Fruit fly (Drosophila melanogaster) whole organism, embryonic: Measurements from ENCODE around the gene Ten-m.

Experiments
- Atf3 ChIP-seq: fragments of 200-800 bp; sonication (Bioruptor generic); optimal IDR thresholded peaks from 3 replicates; lab custom pipeline; 2016; ENCODE audit warnings: missing biosample characterization, missing genetic modification characterization
- BEAF-32 ChIP-seq: fragments of 200-800 bp; sonication (Bioruptor generic); optimal IDR thresholded peaks from 3 replicates; lab custom pipeline; 2017; ENCODE audit warnings: missing biosample characterization, missing genetic modification characterization, mild to moderate bottlenecking, moderate library complexity, missing genetic modification reagents
- Bgb ChIP-seq: fragments of 200-800 bp; sonication (Bioruptor generic); IDR thresholded peaks from 2 replicates; pipeline ENCODE4 v1.3.6; 2022; ENCODE audit warnings: missing biosample characterization, missing genetic modification characterization; ENCODE audit not compliant: partially characterized antibody
- CG10209 ChIP-seq: fragments of 200-800 bp; sonication (Bioruptor generic); optimal IDR thresholded peaks from 3 replicates; lab custom pipeline; 2017; ENCODE audit warnings: missing biosample characterization, mild to moderate bottlenecking, missing genetic modification characterization, missing genetic modification reagents
- CG10431 ChIP-seq: fragments of 200-800 bp; sonication (Bioruptor generic); optimal IDR thresholded peaks from 3 replicates; lab custom pipeline; 2018; ENCODE audit warnings: missing biosample characterization, mild to moderate bottlenecking, missing genetic modification characterization
- CG11398 ChIP-seq: fragments of 200-800 bp; sonication (Bioruptor generic); optimal IDR thresholded peaks from 2 replicates; lab custom pipeline; 2016; ENCODE audit warnings: missing biosample characterization, missing genetic modification characterization
- CG13296 ChIP-seq: fragments of 200-800 bp; sonication (Bioruptor generic); optimal IDR thresholded peaks from 3 replicates; lab custom pipeline; 2018; ENCODE audit warnings: missing biosample characterization, mild to moderate bottlenecking, missing genetic modification characterization
- CG16863 ChIP-seq: fragments of 200-800 bp; sonication (Bioruptor generic); optimal IDR thresholded peaks from 3 replicates; lab custom pipeline; 2016; ENCODE audit warnings: missing biosample characterization, missing genetic modification characterization
- CG17359 ChIP-seq: fragments of 200-800 bp; sonication (Bioruptor generic); optimal IDR thresholded peaks from 3 replicates; lab custom pipeline; 2018; ENCODE audit warnings: missing biosample characterization, mild to moderate bottlenecking, missing genetic modification characterization, moderate library complexity
- CG17612 ChIP-seq: fragments of 200-800 bp; sonication (Bioruptor generic); IDR thresholded peaks from 2 replicates; pipeline ENCODE4 v1.3.6; 2022; ENCODE audit warnings: missing biosample characterization, missing genetic modification characterization
- CG31224 ChIP-seq: fragments of 200-800 bp; sonication (Bioruptor generic); IDR thresholded peaks from 2 replicates; pipeline ENCODE4 v1.3.6; 2022; ENCODE audit warnings: missing biosample characterization, missing genetic modification characterization
- CG42726 ChIP-seq: fragments of 200-800 bp; sonication (Bioruptor generic); IDR thresholded peaks from 2 replicates; pipeline ENCODE4 v1.3.6; 2022; ENCODE audit warnings: missing biosample characterization, missing genetic modification characterization; ENCODE audit not compliant: partially characterized antibody
- CG4404 ChIP-seq: fragments of 200-800 bp; sonication (Bioruptor generic); IDR thresholded peaks from 2 replicates; pipeline ENCODE4 v1.3.6; 2022; ENCODE audit warnings: missing biosample characterization, missing genetic modification characterization
- CG6654 ChIP-seq: fragments of 200-800 bp; sonication (Bioruptor generic); optimal IDR thresholded peaks from 2 replicates; lab custom pipeline; 2017; ENCODE audit warnings: missing biosample characterization, mild to moderate bottlenecking, missing genetic modification characterization
- CG8388 ChIP-seq: fragments of 200-800 bp; sonication (Bioruptor generic); optimal IDR thresholded peaks from 2 replicates; lab custom pipeline; 2019; ENCODE audit warnings: missing biosample characterization, mild to moderate bottlenecking, missing genetic modification characterization, moderate library complexity
- CG9437 ChIP-seq: fragments of 200-800 bp; sonication (Bioruptor generic); optimal IDR thresholded peaks from 2 replicates; lab custom pipeline; 2018; ENCODE audit warnings: missing biosample characterization, mild to moderate bottlenecking, missing genetic modification characterization
- CkIIα-i1 ChIP-seq: fragments of 200-800 bp; sonication (Bioruptor generic); IDR thresholded peaks from 2 replicates; pipeline ENCODE4 v1.3.6; 2022; ENCODE audit warnings: missing biosample characterization, missing genetic modification characterization
- D ChIP-seq, 2 experiments: fragments of 200-800 bp in 1 of 2; fragments of >200 bp in 1 of 2; sonication (Bioruptor generic) in 1 of 2; optimal IDR thresholded peaks; 2 replicates in 1 of 2; 3 replicates in 1 of 2; lab custom pipeline; 2017; ENCODE audit warnings: mild to moderate bottlenecking in 1 of 2, missing biosample characterization in 1 of 2, missing genetic modification characterization in 1 of 2, missing genetic modification reagents in 1 of 2
- Dad ChIP-seq: fragments of 200-800 bp; sonication (Bioruptor generic); optimal IDR thresholded peaks from 3 replicates; lab custom pipeline; 2016; ENCODE audit warnings: missing biosample characterization, missing genetic modification characterization
- Deaf1 ChIP-seq: fragments of 200-800 bp; optimal IDR thresholded peaks from 3 replicates; lab custom pipeline; 2019; ENCODE audit warnings: missing biosample characterization, mild to moderate bottlenecking, missing genetic modification characterization, moderate library complexity
- Dek ChIP-seq: fragments of 200-800 bp; sonication (Bioruptor generic); optimal IDR thresholded peaks from 3 replicates; lab custom pipeline; 2019; ENCODE audit warnings: missing biosample characterization, mild to moderate bottlenecking, missing genetic modification characterization, moderate library complexity
- Dip2 ChIP-seq: fragments of 200-800 bp; sonication (Bioruptor generic); IDR thresholded peaks from 2 replicates; pipeline ENCODE4 v1.3.6; 2022; ENCODE audit warnings: missing biosample characterization, missing genetic modification characterization
- E2f1 ChIP-seq: fragments of 200-800 bp; sonication (Bioruptor generic); IDR thresholded peaks from 2 replicates; pipeline ENCODE4 v1.3.6; 2022; ENCODE audit warnings: missing biosample characterization, missing genetic modification characterization
- HLH3B ChIP-seq: fragments of 200-800 bp; sonication (Bioruptor generic); IDR thresholded peaks from 2 replicates; pipeline ENCODE4 v1.3.6; 2022; ENCODE audit warnings: missing biosample characterization, missing genetic modification characterization
- Max ChIP-seq: fragments of 200-800 bp; sonication (Bioruptor generic); optimal IDR thresholded peaks from 2 replicates; lab custom pipeline; 2016; ENCODE audit warnings: missing biosample characterization, mild to moderate bottlenecking, missing genetic modification characterization
- Rfx ChIP-seq: fragments of 200-800 bp; sonication (Bioruptor generic); IDR thresholded peaks from 2 replicates; pipeline ENCODE4 v1.3.6; 2022; ENCODE audit warnings: missing biosample characterization, missing genetic modification characterization
- Rx ChIP-seq: fragments of 200-800 bp; sonication (Bioruptor generic); IDR thresholded peaks from 2 replicates; pipeline ENCODE4 v1.3.6; 2022; ENCODE audit warnings: missing biosample characterization, missing genetic modification characterization
- Usf ChIP-seq: fragments of 200-800 bp; sonication (Bioruptor generic); optimal IDR thresholded peaks from 2 replicates; lab custom pipeline; 2017; ENCODE audit warnings: missing genotype, missing biosample characterization, missing genetic modification characterization
- chinmo ChIP-seq: fragments of 200-800 bp; sonication (Bioruptor generic); IDR thresholded peaks from 4 replicates; pipeline ENCODE4 v1.3.6; 2022; ENCODE audit warnings: missing biosample characterization, missing genetic modification characterization; ENCODE audit not compliant: partially characterized antibody
- corto ChIP-seq: fragments of 200-800 bp; sonication (Bioruptor generic); optimal IDR thresholded peaks from 2 replicates; lab custom pipeline; 2016; ENCODE audit warnings: missing biosample characterization, mild to moderate bottlenecking, missing genetic modification characterization, moderate library complexity
- danr ChIP-seq: fragments of 200-800 bp; sonication (Bioruptor generic); IDR thresholded peaks from 2 replicates; pipeline ENCODE4 v1.3.6; 2022; ENCODE audit warnings: missing biosample characterization, missing genetic modification characterization
- disco-r ChIP-seq: fragments of 200-800 bp; sonication (Bioruptor generic); optimal IDR thresholded peaks from 2 replicates; lab custom pipeline; 2016; ENCODE audit warnings: missing biosample characterization, missing genetic modification characterization
- h ChIP-seq: fragments of >200 bp; optimal IDR thresholded peaks from 2 replicates; lab custom pipeline; 2017
- hbn ChIP-seq: fragments of 200-800 bp; sonication (Bioruptor generic); IDR thresholded peaks from 2 replicates; pipeline ENCODE4 v1.3.6; 2022; ENCODE audit warnings: missing biosample characterization, missing genetic modification characterization; ENCODE audit not compliant: partially characterized antibody
- ind ChIP-seq: fragments of 200-800 bp; sonication (Bioruptor generic); optimal IDR thresholded peaks from 3 replicates; lab custom pipeline; 2016; ENCODE audit warnings: missing biosample characterization, missing genetic modification characterization
- lov ChIP-seq, 2 experiments: fragments of 200-800 bp in 1 of 2; fragments of >200 bp in 1 of 2; sonication (Bioruptor generic) in 1 of 2; IDR thresholded peaks in 1 of 2; optimal IDR thresholded peaks in 1 of 2; 2 replicates in 1 of 2; 3 replicates in 1 of 2; pipeline versions ENCODE4 v1.3.6 to Lab custom; 2017 to 2022; ENCODE audit warnings: missing biosample characterization in 1 of 2, missing genetic modification characterization in 1 of 2
- mirr ChIP-seq: fragments of 200-800 bp; sonication (Bioruptor generic); optimal IDR thresholded peaks from 3 replicates; lab custom pipeline; 2018; ENCODE audit warnings: missing biosample characterization, mild to moderate bottlenecking, missing genetic modification characterization
- pb ChIP-seq: fragments of 200-800 bp; sonication (Bioruptor generic); optimal IDR thresholded peaks from 3 replicates; lab custom pipeline; 2016; ENCODE audit warnings: missing biosample characterization, missing genetic modification characterization
- repo ChIP-seq: fragments of 200-800 bp; sonication (Bioruptor generic); optimal IDR thresholded peaks from 2 replicates; lab custom pipeline; 2016; ENCODE audit warnings: missing biosample characterization, missing genetic modification characterization
- sc ChIP-seq, 3 experiments: fragments of >200 bp in 2 of 3; fragments of 200-800 bp in 1 of 3; sonication (Bioruptor generic) in 1 of 3; optimal IDR thresholded peaks; 2 replicates in 2 of 3; 3 replicates in 1 of 3; lab custom pipeline; 2017; ENCODE audit warnings: mild to moderate bottlenecking in 1 of 3, missing biosample characterization in 1 of 3, missing genetic modification characterization in 1 of 3, missing genetic modification reagents in 1 of 3
- sens ChIP-seq: fragments of 200-800 bp; sonication (Bioruptor generic); peaks from one replicate; lab custom pipeline; 2016; ENCODE audit warnings: missing biosample characterization, missing genetic modification characterization
- shn ChIP-seq: fragments of 200-800 bp; sonication (Bioruptor generic); optimal IDR thresholded peaks from 3 replicates; lab custom pipeline; 2016; ENCODE audit warnings: missing biosample characterization, missing genetic modification characterization
- slp2 ChIP-seq: fragments of 200-800 bp; sonication (Bioruptor generic); optimal IDR thresholded peaks from 2 replicates; lab custom pipeline; 2016; ENCODE audit warnings: missing biosample characterization, missing genetic modification characterization
- sna ChIP-seq: fragments of 200-800 bp; sonication (Bioruptor generic); IDR thresholded peaks from 2 replicates; pipeline ENCODE4 v1.3.6; 2022; ENCODE audit warnings: missing biosample characterization, missing genetic modification characterization; ENCODE audit not compliant: partially characterized antibody
- sob ChIP-seq: fragments of 200-800 bp; sonication (Bioruptor generic); IDR thresholded peaks from 2 replicates; pipeline ENCODE4 v1.3.6; 2022; ENCODE audit warnings: missing biosample characterization, missing genetic modification characterization
- zen2 ChIP-seq: fragments of 200-800 bp; sonication (Bioruptor generic); IDR thresholded peaks from 3 replicates; pipeline ENCODE4 v1.3.6; 2022; ENCODE audit warnings: missing biosample characterization, missing genetic modification characterization; ENCODE audit not compliant: partially characterized antibody
- zfh1 ChIP-seq: fragments of 200-800 bp; sonication (Bioruptor generic); IDR thresholded peaks from 3 replicates; pipeline ENCODE4 v1.3.6; 2022; ENCODE audit warnings: missing biosample characterization, missing genetic modification characterization

The Ten-m gene

DNA sequence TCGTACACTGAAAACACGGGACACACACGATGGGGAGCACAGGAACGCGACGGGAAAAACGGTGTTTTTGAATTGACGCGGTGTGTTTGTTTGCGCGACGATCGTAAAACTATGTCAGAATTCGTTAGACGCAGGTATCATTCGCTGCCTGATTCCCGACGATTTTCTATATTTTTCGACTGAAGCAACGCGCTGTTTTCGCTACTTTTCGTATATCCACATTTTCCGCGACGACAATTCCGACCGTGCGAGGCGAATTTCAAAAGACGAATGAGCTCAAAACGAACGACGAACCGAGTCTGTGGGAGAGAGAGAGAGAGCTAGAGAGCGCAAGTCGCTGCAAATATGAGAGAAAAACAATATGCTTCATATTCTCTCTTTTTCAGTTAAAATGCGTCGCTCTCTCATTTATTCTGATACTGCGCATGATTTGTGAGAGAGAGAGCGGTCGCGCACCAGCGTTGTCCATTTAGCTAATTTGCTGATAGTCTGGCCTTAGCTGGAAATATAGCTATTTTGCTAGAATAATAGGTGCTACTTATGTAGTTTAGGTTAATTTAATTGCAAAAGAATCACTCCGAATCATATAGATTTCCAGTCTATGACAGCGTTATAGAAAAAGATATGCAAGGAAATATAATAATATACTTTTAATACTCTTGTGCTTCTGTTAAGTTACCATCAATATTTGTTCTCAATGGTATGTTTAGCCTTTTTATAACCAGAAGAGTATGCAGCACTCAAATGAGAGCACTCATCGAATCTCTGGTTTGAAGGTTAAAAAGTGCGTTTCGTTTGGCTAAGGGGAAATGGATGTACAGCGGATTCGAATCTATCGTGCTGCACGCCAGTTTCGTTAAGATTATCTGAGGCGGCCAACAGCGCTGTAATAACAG lies at the start of gene Ten-m (continued):
- no peak for TF ChIP-seq lov (optimal IDR thresholded peaks at IDR 0.05; lab: Kevin White, UChicago)
- TF ChIP-seq lov (GFP tag; IDR thresholded peaks at IDR 0.05; lab: Robert Waterston, UW), result no peak
- TF ChIP-seq CG11398, result no peak
- no peak for TF ChIP-seq Dip2 (GFP tag; lab: Robert Waterston, UW)
- no peak for TF ChIP-seq shn (GFP tag; lab: Kevin White, UChicago)
- TF ChIP-seq CG16863, result no peak
- peak; percentile 96 for TF ChIP-seq Deaf1 (tag; lab: Kevin White, UChicago)
- no peak for TF ChIP-seq CG6654 (GFP tag; lab: Kevin White, UChicago)
- peak; percentile 89 for TF ChIP-seq sens (GFP tag; lab: Kevin White, UChicago)
- peak; percentile 19 for TF ChIP-seq CG10209 (GFP tag; lab: Kevin White, UChicago)
- TF ChIP-seq hbn (GFP tag; lab: Robert Waterston, UW), result 0 out of 2 replicates have a peak, but pooled peaks have one; percentile 13
- TF ChIP-seq CG10431 (GFP tag; lab: Kevin White, UChicago), result peak; percentile 19
- TF ChIP-seq CG13296, result peak; percentile 27
- peak; percentile 71; the same call in 2 of the 3 replicates for TF ChIP-seq zen2 (GFP tag; lab: Robert Waterston, UW)
- TF ChIP-seq disco-r, result no peak
- no peak for TF ChIP-seq Rfx (GFP tag; lab: Robert Waterston, UW)
- TF ChIP-seq Usf (GFP tag; lab: Kevin White, UChicago), result no peak
- no peak for TF ChIP-seq Rx (GFP tag; lab: Robert Waterston, UW)
- TF ChIP-seq Max (GFP tag; lab: Kevin White, UChicago), result peak; percentile 41
- TF ChIP-seq corto (GFP tag; lab: Kevin White, UChicago), result peak; percentile 13
- no peak for TF ChIP-seq Atf3
- TF ChIP-seq sc (optimal IDR thresholded peaks at IDR 0.05; lab: Kevin White, UChicago), result no peak
- TF ChIP-seq sc (GFP tag; optimal IDR thresholded peaks at IDR 0.05; lab: Kevin White, UChicago), result no peak
- no peak for TF ChIP-seq repo
- TF ChIP-seq Bgb (GFP tag; lab: Robert Waterston, UW), result peak; percentile 49; the same call in 1 of the 2 replicates
- TF ChIP-seq CG31224 (GFP tag; lab: Robert Waterston, UW), result peak; percentile 45; the same call in 1 of the 2 replicates
- TF ChIP-seq E2f1, result no peak
- TF ChIP-seq danr (GFP tag; lab: Robert Waterston, UW), result no peak
- TF ChIP-seq pb (GFP tag; lab: Kevin White, UChicago), result peak; percentile 33
- no peak for TF ChIP-seq ind
- TF ChIP-seq CG42726 (GFP tag; lab: Robert Waterston, UW), result peak; percentile 68
- peak; percentile 81 for TF ChIP-seq D (optimal IDR thresholded peaks at IDR 0.05; lab: Kevin White, UChicago)
- TF ChIP-seq D (GFP tag; optimal IDR thresholded peaks at IDR 0.05; lab: Kevin White, UChicago), result no peak
- no peak for TF ChIP-seq mirr
- TF ChIP-seq sna (GFP tag; lab: Robert Waterston, UW), result no peak
- TF ChIP-seq chinmo (GFP tag; lab: Robert Waterston, UW), result peak; percentile 70; the same call in 3 of the 4 replicates
- no peak for TF ChIP-seq CG4404 (GFP tag; lab: Robert Waterston, UW)
- 0 out of 2 replicates have a peak, but pooled peaks have one; percentile 11 for TF ChIP-seq sob (GFP tag; lab: Robert Waterston, UW)
- no peak for TF ChIP-seq zfh1 (GFP tag; lab: Robert Waterston, UW)
- TF ChIP-seq CG8388 (GFP tag; lab: Kevin White, UChicago), result no peak
- no peak for TF ChIP-seq CkIIα-i1 (GFP tag; lab: Robert Waterston, UW)
- no peak for TF ChIP-seq CG17359 (tag; lab: Kevin White, UChicago)
- no peak for TF ChIP-seq h
- no peak for TF ChIP-seq CG17612 (GFP tag; lab: Robert Waterston, UW)
- TF ChIP-seq HLH3B (GFP tag; lab: Robert Waterston, UW), result no peak; the same call in 1 of the 2 replicates
- no peak for TF ChIP-seq Dad (GFP tag; lab: Kevin White, UChicago)
- no peak for TF ChIP-seq slp2 (GFP tag; lab: Kevin White, UChicago)
- peak; percentile 10 for TF ChIP-seq Dek (tag; lab: Kevin White, UChicago)
- TF ChIP-seq CG9437 (GFP tag; lab: Kevin White, UChicago), result no peak
- no peak for TF ChIP-seq BEAF-32 (GFP tag; lab: Kevin White, UChicago)
